In the genomic region with DNA sequence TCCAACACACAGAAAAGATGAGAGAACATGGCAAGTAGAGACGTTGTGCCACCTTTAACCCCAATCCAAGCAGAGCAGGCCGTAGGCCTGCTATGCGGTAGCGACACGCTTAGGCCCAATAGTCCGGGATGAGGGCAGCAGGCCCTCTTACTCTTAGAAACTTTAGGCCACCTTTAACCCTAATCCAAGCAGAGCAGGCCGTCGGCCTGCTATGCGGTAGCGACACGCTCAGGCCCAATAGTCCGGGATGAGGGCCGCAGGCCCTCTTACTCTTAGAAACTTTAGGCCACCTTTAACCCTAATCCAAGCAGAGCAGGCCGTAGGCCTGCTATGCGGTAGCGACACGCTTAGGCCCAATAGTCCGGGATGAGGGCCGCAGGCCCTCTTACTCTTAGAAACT, we compare ENCODE assay signal across 3 worm cellular contexts.
TF ChIP-seq lines count a peak whose summit lies in the region.

No protein-coding gene starts in this region.

TF ChIP-seq in whole organism, L4 larva, 104 proteins besides CTCF, POLR2A, EP300 and RAD21:
- peak; percentile 41; the same call in 1 of the 2 replicates for TF ChIP-seq set-16 (GFP tag; IDR thresholded peaks at IDR 0.05; lab: Robert Waterston, UW)
- TF ChIP-seq egl-43 (GFP tag; IDR thresholded peaks at IDR 0.05; lab: Robert Waterston, UW), result peak; percentile 62; the same call in 1 of the 2 replicates

TF ChIP-seq in whole organism, early embryonic, 17 proteins besides CTCF, POLR2A, EP300 and RAD21:
- TF ChIP-seq pes-1 (GFP tag; IDR thresholded peaks at IDR 0.05; lab: Robert Waterston, UW), result 0 out of 2 replicates have a peak, but pooled peaks have one; percentile 48

TF ChIP-seq in whole organism, young adult, 124 proteins besides CTCF, POLR2A, EP300 and RAD21:
- 0 out of 2 replicates have a peak, but pooled peaks have one; percentile 66 for TF ChIP-seq aptf-3 (GFP tag; IDR thresholded peaks at IDR 0.05; lab: Robert Waterston, UW)
